Fruit fly (Drosophila melanogaster): ENCODE data around the gene Kdsr.
A peak's percentile ranks its signal among the peaks of the same experiment; 100 is the strongest.

Gene Kdsr

DNA sequence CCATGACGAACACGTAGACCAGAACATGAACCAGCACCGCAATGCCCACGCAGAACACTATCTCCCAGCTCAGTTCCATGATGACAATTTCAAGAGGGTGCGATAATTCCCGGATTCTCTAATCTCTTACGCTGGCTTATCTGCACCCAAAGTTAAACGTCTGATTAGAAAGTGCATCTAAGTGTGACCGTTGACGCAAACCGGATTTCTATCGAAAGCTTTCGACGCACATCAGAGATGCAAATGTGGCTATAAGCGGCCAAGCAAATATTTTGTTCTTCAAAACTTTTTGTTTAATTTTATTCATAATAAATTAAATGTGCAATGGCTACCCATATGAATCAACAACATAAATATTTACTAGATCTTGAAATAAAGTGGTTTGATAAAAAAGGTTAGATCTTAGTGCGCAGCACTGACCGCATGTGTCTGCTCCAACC is at the start of gene Kdsr, which contains the start of gene CG11858:
TSS of gene Kdsr (minus strand) at position 177 of the 440 bp plus-strand sequence.
TSS of gene CG11858 (plus strand) at position 420 of the 440 bp plus-strand sequence.
- TF ChIP-seq CG34367 (tag; optimal IDR thresholded peaks at IDR 0.05) (peak; percentile 39), CG8301 (tag; optimal IDR thresholded peaks at IDR 0.05) (no peak), CG8159 (tag; optimal IDR thresholded peaks at IDR 0.05) (no peak), CG4496 (GFP tag; IDR thresholded peaks at IDR 0.05) (peak; percentile 82), Ets98B (GFP tag; IDR thresholded peaks at IDR 0.05) (peak; percentile 62), Snoo (tag; optimal IDR thresholded peaks at IDR 0.05) (peak; percentile 34), D1 (tag; optimal IDR thresholded peaks at IDR 0.05) (no peak), EcR (GFP tag; optimal IDR thresholded peaks at IDR 0.05) (peak; percentile 81), Pif1B (GFP tag; optimal IDR thresholded peaks at IDR 0.05) (no peak), CG12605 (GFP tag; IDR thresholded peaks at IDR 0.05) (no peak), gl (tag; optimal IDR thresholded peaks at IDR 0.05) (no peak), fd96Ca (GFP tag; IDR thresholded peaks at IDR 0.05) (peak; percentile 64; the same call in 2 of the 3 replicates), CG14655 (GFP tag; optimal IDR thresholded peaks at IDR 0.05) (no peak), CG17806 (tag; optimal IDR thresholded peaks at IDR 0.05) (peak; percentile 53), CG9948 (tag; optimal IDR thresholded peaks at IDR 0.05) (peak; percentile 49), CG10348 (GFP tag; IDR thresholded peaks at IDR 0.05) (peak; percentile 46; the same call in 1 of the 2 replicates), rn (GFP tag; IDR thresholded peaks at IDR 0.05) (no peak), CG32121 (GFP tag; IDR thresholded peaks at IDR 0.05) (peak; percentile 75), CG13204 (GFP tag; optimal IDR thresholded peaks at IDR 0.05) (no peak), Pif1A (GFP tag; optimal IDR thresholded peaks at IDR 0.05) (no peak), CG15710 (tag; optimal IDR thresholded peaks at IDR 0.05) (peak; percentile 48)

- TF ChIP-seq CG10348 (GFP tag; IDR thresholded peaks at IDR 0.05) (no peak), CG34367 (tag; optimal IDR thresholded peaks at IDR 0.05) (no peak), CG14655 (GFP tag; optimal IDR thresholded peaks at IDR 0.05) (no peak)
These were observed 48.5 kb upstream of the Kdsr start, which contains the start of gene CG31099 for dm6 chr3R:25310843-25311242. Gene CG31099 (minus strand): TSS chr3R:25310943.

dm6 chr3R:25309175-25309574 is 46.9 kb upstream of the Kdsr start:
- TF ChIP-seq D1 (tag; optimal IDR thresholded peaks at IDR 0.05) (no peak), CG17806 (tag; optimal IDR thresholded peaks at IDR 0.05) (no peak), CG8159 (tag; optimal IDR thresholded peaks at IDR 0.05) (no peak), fd96Ca (GFP tag; IDR thresholded peaks at IDR 0.05) (no peak), CG10348 (GFP tag; IDR thresholded peaks at IDR 0.05) (no peak), gl (tag; optimal IDR thresholded peaks at IDR 0.05) (no peak), CG15710 (tag; optimal IDR thresholded peaks at IDR 0.05) (no peak), Pif1B (GFP tag; optimal IDR thresholded peaks at IDR 0.05) (no peak), rn (GFP tag; IDR thresholded peaks at IDR 0.05) (no peak), EcR (GFP tag; optimal IDR thresholded peaks at IDR 0.05) (no peak), CG32121 (GFP tag; IDR thresholded peaks at IDR 0.05) (no peak), CG13204 (GFP tag; optimal IDR thresholded peaks at IDR 0.05) (no peak), CG12605 (GFP tag; IDR thresholded peaks at IDR 0.05) (no peak), CG4496 (GFP tag; IDR thresholded peaks at IDR 0.05) (no peak), CG8301 (tag; optimal IDR thresholded peaks at IDR 0.05) (no peak), Ets98B (GFP tag; IDR thresholded peaks at IDR 0.05) (no peak), Pif1A (GFP tag; optimal IDR thresholded peaks at IDR 0.05) (no peak), CG9948 (tag; optimal IDR thresholded peaks at IDR 0.05) (no peak), CG14655 (GFP tag; optimal IDR thresholded peaks at IDR 0.05) (no peak)

DNA sequence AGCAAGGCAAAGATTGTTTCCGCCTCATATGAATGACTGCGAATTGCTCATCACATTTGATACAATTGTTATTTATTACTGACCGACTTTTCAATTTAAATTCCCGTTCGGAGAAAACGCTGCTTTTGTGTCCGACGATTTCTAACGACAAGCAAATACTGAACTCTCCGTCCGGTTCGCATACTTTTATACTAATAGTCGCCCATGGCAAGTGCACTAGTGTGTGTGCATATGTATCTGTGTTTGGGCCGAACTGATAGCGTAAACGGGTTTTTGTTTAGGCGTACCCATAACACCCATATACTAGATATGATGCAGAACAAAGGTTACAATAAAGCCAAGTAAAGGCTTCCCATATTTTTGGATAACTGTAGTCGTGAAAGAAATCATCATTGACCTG is 45.9 kb upstream of the Kdsr start, which contains the start of gene CG10550:
TSS of gene CG10550 (minus strand) at position 164 of the 400 bp plus-strand sequence.
- TF ChIP-seq Snoo (tag; optimal IDR thresholded peaks at IDR 0.05) (no peak), CG13204 (GFP tag; optimal IDR thresholded peaks at IDR 0.05) (no peak), CG10348 (GFP tag; IDR thresholded peaks at IDR 0.05) (no peak), CG8159 (tag; optimal IDR thresholded peaks at IDR 0.05) (no peak), D1 (tag; optimal IDR thresholded peaks at IDR 0.05) (no peak), EcR (GFP tag; optimal IDR thresholded peaks at IDR 0.05) (no peak), CG34367 (tag; optimal IDR thresholded peaks at IDR 0.05) (no peak), Ets98B (GFP tag; IDR thresholded peaks at IDR 0.05) (no peak), CG9948 (tag; optimal IDR thresholded peaks at IDR 0.05) (no peak), CG15710 (tag; optimal IDR thresholded peaks at IDR 0.05) (no peak), CG12605 (GFP tag; IDR thresholded peaks at IDR 0.05) (no peak), CG17806 (tag; optimal IDR thresholded peaks at IDR 0.05) (no peak), CG32121 (GFP tag; IDR thresholded peaks at IDR 0.05) (no peak), rn (GFP tag; IDR thresholded peaks at IDR 0.05) (no peak), CG8301 (tag; optimal IDR thresholded peaks at IDR 0.05) (no peak)

dm6 chr3R:25305822-25306544 is 43.7 kb upstream of the Kdsr start:
- TF ChIP-seq EcR (GFP tag; optimal IDR thresholded peaks at IDR 0.05): no peak
- no peak for TF ChIP-seq CG17806 (tag; optimal IDR thresholded peaks at IDR 0.05)

DNA sequence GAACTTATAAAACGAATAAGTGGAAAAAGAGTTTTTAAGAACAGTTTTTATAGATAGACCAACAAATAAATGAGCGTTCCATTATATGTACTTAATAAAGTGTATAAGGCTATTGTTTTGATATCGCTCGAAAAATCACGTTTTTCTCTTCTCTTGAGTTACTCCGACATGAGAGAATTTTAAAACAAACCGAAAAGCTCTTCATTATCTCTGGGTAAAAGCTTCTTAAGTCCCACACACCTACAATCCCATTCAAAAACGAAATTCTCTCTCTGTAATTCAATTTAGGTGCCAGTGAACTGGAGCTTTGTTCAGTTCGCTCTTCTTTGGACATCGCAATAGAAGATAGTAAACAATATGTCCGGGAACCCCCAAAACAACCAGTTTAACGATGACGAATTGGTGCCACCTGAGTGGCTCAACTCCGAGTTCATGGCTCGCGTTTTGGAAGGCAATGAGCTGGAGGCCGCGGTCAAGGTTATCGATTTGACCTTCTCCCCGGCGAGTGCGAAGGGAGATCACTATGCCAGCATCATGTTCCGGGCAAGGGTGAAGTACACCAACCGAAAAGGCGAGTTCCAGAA is 41.7 kb upstream of the Kdsr start, which contains the start of gene CG31436:
TSS of gene CG31436 (plus strand) at position 281 of the 584 bp plus-strand sequence.
- TF ChIP-seq EcR (GFP tag; optimal IDR thresholded peaks at IDR 0.05) (peak; percentile 74), CG12605 (GFP tag; IDR thresholded peaks at IDR 0.05) (no peak)
